Fruit fly (Drosophila melanogaster): ENCODE results near the gene CG43049.

DNA sequence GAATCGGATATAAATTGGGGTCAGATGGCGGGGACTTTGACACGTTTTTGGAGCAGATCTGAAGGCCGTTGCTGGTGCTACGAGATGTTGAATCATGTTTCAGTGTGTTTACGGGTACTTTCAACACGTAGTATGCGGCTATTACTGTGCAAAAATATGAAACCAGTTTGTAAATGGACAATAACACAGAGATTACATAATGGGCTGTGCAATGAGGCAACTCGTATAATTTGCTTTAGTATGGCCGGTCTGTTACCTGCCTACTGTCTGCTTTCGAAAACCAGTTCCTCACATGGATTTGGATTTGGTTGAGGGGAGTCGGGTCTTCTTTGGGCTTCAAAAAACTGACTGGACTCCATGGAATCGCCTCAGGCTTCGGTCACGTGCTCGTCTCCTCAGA is 27.5 kb downstream of the CG43049 start:
- TF ChIP-seq CTCF (optimal IDR thresholded peaks at IDR 0.05) (no peak), CG8478 (optimal IDR thresholded peaks at IDR 0.05) (no peak)
